Worm (Caenorhabditis elegans) whole organism, L4 larva: ENCODE data around the gene F40E12.1.

ENCODE experiments used
- F10B5.3 ChIP-seq: sonication (generic microtip); optimal IDR thresholded peaks from 2 replicates; lab custom pipeline; 2016; ENCODE audit warnings: mild to moderate bottlenecking, missing genetic modification characterization, missing compliant biosample characterization
- Y105C5A.15 ChIP-seq: fragments of 200-800 bp; sonication (Bioruptor generic); IDR thresholded peaks from 2 replicates; pipeline ENCODE4 v1.3.6; 2022; ENCODE audit warnings: missing genetic modification characterization, missing compliant biosample characterization
- Y5F2A.4 ChIP-seq: fragments of 200-800 bp; sonication (Bioruptor generic); optimal IDR thresholded peaks from 2 replicates; lab custom pipeline; 2018; ENCODE audit warnings: mild to moderate bottlenecking, missing genetic modification characterization, missing compliant biosample characterization
- ZK337.2 ChIP-seq: fragments of 200-800 bp; sonication (Bioruptor generic); IDR thresholded peaks from 2 replicates; pipeline ENCODE4 v1.3.6; 2022; ENCODE audit warnings: missing genetic modification reagents, missing genetic modification characterization, missing compliant biosample characterization
- aha-1 ChIP-seq: fragments of 150-350 bp; peaks from one replicate; lab custom pipeline; 2014; ENCODE audit warnings: missing biosample characterization, missing genetic modification characterization
- ceh-28 ChIP-seq: fragments of 150-350 bp; optimal IDR thresholded peaks from 2 replicates; lab custom pipeline; 2014; ENCODE audit warnings: missing biosample characterization, missing genetic modification reagents, missing genetic modification characterization
- ceh-82 ChIP-seq: sonication (generic microtip); optimal IDR thresholded peaks from 2 replicates; lab custom pipeline; 2017; ENCODE audit warnings: missing biosample characterization, missing genetic modification characterization
- cey-2 ChIP-seq: sonication (generic microtip); optimal IDR thresholded peaks from 3 replicates; lab custom pipeline; 2017; ENCODE audit warnings: missing genetic modification characterization, mild to moderate bottlenecking, missing compliant biosample characterization, antibody characterized with exemption, borderline replicate concordance; ENCODE audit not compliant: insufficient read depth
- daf-16 ChIP-seq, 3 experiments: sonication (generic microtip); optimal IDR thresholded peaks; 2 replicates each; lab custom pipeline; 2016 to 2017; ENCODE audit warnings: missing genetic modification characterization in 3 of 3, missing genetic modification reagents in 3 of 3, mild to moderate bottlenecking in 2 of 3, missing compliant biosample characterization in 2 of 3, missing biosample characterization in 1 of 3, moderate library complexity in 1 of 3
- duxl-1 ChIP-seq: sonication (generic microtip); optimal IDR thresholded peaks from 2 replicates; lab custom pipeline; 2016; ENCODE audit warnings: mild to moderate bottlenecking, missing genetic modification characterization, moderate library complexity, missing compliant biosample characterization; ENCODE audit not compliant: poor library complexity
- dve-1 ChIP-seq: sonication (generic microtip); optimal IDR thresholded peaks from 2 replicates; lab custom pipeline; 2017; ENCODE audit warnings: antibody characterized with exemption, mild to moderate bottlenecking, missing genetic modification characterization, missing compliant biosample characterization; ENCODE audit not compliant: insufficient read depth
- fos-1 ChIP-seq: fragments of 150-350 bp; optimal IDR thresholded peaks from 2 replicates; lab custom pipeline; 2014; ENCODE audit warnings: missing biosample characterization, missing genetic modification characterization
- hif-1 ChIP-seq, 2 experiments: sonication (generic microtip); optimal IDR thresholded peaks; 2 replicates each; lab custom pipeline; 2016 to 2017; ENCODE audit warnings: missing compliant biosample characterization in 2 of 2, missing genetic modification characterization in 2 of 2, missing genetic modification reagents in 2 of 2, missing genotype in 2 of 2, mild to moderate bottlenecking in 1 of 2
- hlh-30 ChIP-seq: sonication (generic microtip); optimal IDR thresholded peaks from 2 replicates; lab custom pipeline; 2017; ENCODE audit warnings: antibody characterized with exemption, mild to moderate bottlenecking, missing genetic modification characterization, missing compliant biosample characterization; ENCODE audit not compliant: insufficient read depth
- lin-13 ChIP-seq: fragments of 150-350 bp; optimal IDR thresholded peaks from 2 replicates; lab custom pipeline; 2014; ENCODE audit warnings: missing biosample characterization, missing genetic modification reagents, missing genetic modification characterization
- madf-9 ChIP-seq: fragments of 200-800 bp; sonication (Bioruptor generic); conservative IDR thresholded peaks from 2 replicates; pipeline ENCODE4 v1.3.6; 2022; ENCODE audit warnings: missing genetic modification reagents, missing genetic modification characterization, missing compliant biosample characterization
- mes-2 ChIP-seq: sonication (generic microtip); optimal IDR thresholded peaks from 2 replicates; lab custom pipeline; 2016; ENCODE audit warnings: missing genotype, mild to moderate bottlenecking, missing genetic modification characterization, missing compliant biosample characterization; ENCODE audit not compliant: poor library complexity, severe bottlenecking
- mxl-2 ChIP-seq: fragments of 200-800 bp; sonication (Bioruptor generic); conservative IDR thresholded peaks from 2 replicates; pipeline ENCODE4 v1.3.6; 2022; ENCODE audit warnings: missing genetic modification reagents, missing genetic modification characterization, missing compliant biosample characterization
- nhr-111 ChIP-seq: fragments of 200-800 bp; sonication (Bioruptor generic); optimal IDR thresholded peaks from 2 replicates; lab custom pipeline; 2018; ENCODE audit warnings: mild to moderate bottlenecking, missing genetic modification characterization, missing compliant biosample characterization
- nhr-76 ChIP-seq: fragments of 150-350 bp; optimal IDR thresholded peaks from 2 replicates; lab custom pipeline; 2014; ENCODE audit warnings: missing biosample characterization, missing genetic modification characterization
- pqm-1 ChIP-seq: sonication (generic microtip); optimal IDR thresholded peaks from 2 replicates; lab custom pipeline; 2017; ENCODE audit warnings: missing biosample characterization, missing genetic modification characterization
- rbr-2 ChIP-seq: sonication (generic microtip); optimal IDR thresholded peaks from 2 replicates; lab custom pipeline; 2016; ENCODE audit warnings: missing genotype, missing genetic modification characterization, missing compliant biosample characterization
- saeg-2 ChIP-seq: fragments of 200-800 bp; sonication (Bioruptor generic); IDR thresholded peaks from 2 replicates; pipeline ENCODE4 v1.3.6; 2022; ENCODE audit warnings: missing genetic modification reagents, missing genetic modification characterization, missing compliant biosample characterization
- sdz-12 ChIP-seq: fragments of 200-800 bp; sonication (Bioruptor generic); optimal IDR thresholded peaks from 2 replicates; lab custom pipeline; 2018; ENCODE audit warnings: mild to moderate bottlenecking, missing genetic modification characterization, missing compliant biosample characterization
- zip-2 ChIP-seq: fragments of 150-350 bp; optimal IDR thresholded peaks from 2 replicates; lab custom pipeline; 2014; ENCODE audit warnings: missing biosample characterization, missing genetic modification characterization

The F40E12.1 gene

DNA sequence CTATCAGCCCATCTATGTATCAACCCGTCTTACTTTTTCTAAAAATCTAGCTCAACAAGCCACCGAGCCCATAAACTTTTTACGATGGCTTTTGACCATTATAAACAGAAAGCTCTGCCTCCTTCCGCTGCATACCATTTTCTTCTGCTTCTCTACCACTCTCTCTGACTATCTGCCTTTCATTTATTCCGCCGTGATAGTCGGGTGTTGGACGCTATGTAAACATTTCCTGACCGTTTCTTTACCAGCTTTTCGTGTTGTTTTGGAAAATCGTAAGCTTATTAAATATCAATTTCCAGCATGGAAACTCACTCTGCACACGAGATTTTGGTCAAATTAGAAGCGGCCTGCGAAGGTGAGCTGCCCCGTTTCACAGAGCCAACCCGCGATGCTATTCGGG is at the start of gene F40E12.1:
Gene F40E12.1 (plus strand): TSS at position 301 of the 400 bp plus-strand sequence.
- no peak for TF ChIP-seq ceh-82 (tag; lab: Kevin White, UChicago)
- no peak for TF ChIP-seq mxl-2
- TF ChIP-seq rbr-2 (tag; lab: Kevin White, UChicago): no peak

DNA sequence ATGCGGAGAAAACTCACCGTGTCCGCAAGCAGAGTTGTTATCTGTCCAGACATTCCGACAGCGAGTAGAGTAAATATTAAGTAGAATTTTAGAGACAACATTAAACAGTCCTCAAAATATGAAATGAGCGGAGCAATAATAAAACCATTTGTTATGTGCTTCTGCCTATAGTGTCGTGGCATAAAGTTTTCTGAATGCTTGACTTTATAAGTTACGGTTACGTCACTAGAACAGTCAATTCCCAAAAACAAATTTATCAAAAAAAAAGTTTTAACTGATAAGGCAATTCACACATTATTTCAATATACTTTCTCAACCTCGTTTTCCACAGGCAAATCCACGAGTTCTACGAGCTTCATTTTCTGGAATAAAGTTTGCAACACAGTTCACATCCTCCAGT is 48.5 kb upstream of the F40E12.1 start, which contains the start of gene clec-127:
Gene clec-127 (minus strand): TSS at position 101 of the 400 bp plus-strand sequence.
- TF ChIP-seq Y105C5A.15 (GFP tag; lab: Robert Waterston, UW): no peak
- no peak for TF ChIP-seq daf-16 (GFP tag; optimal IDR thresholded peaks at IDR 0.05; lab: Kevin White, UChicago)
- TF ChIP-seq daf-16 (tag; optimal IDR thresholded peaks at IDR 0.05; lab: Kevin White, UChicago): peak; percentile 22
- TF ChIP-seq, all 104 proteins: peak for 1

ce11 chrII:3570927-3571538 is 46.6 kb upstream of the F40E12.1 start, which contains the start of the genes clec-128 and clec-129:
TSS of gene clec-128 (minus strand) at chrII:3571027.
TSS of gene clec-129 (plus strand) at chrII:3571488.
- peak; percentile 51 for TF ChIP-seq aha-1
- no peak for TF ChIP-seq lin-13 (GFP tag; lab: Kevin White, UChicago)
- TF ChIP-seq F10B5.3 (tag; lab: Kevin White, UChicago): no peak

DNA sequence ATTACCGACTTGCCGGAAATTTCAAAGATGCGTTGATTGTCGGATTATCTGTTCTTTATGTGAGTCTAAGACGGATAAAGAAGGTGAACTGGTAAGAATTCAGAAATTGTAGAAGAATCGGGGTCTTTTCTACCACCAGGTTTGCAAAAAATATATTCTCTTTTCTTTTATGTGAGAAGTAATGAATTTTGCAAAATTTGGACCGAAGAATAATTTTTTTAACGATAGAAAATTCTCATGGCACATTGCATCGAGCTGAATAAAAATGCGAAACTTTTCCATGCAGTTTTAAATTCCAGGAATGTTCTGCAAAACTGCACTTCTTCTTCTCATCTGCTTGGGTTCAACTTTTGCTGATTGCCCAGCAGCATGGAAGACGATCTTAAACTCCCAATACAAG is 44.4 kb upstream of the F40E12.1 start, which contains the start of gene clec-130:
Gene clec-130 (plus strand): TSS at position 301 of the 400 bp plus-strand sequence.
- TF ChIP-seq madf-9 (GFP tag; lab: Robert Waterston, UW): no peak
- TF ChIP-seq ZK337.2 (GFP tag; lab: Robert Waterston, UW): no peak
- TF ChIP-seq nhr-76 (tag; lab: Kevin White, UChicago): no peak
- TF ChIP-seq sdz-12 (GFP tag; lab: Kevin White, UChicago): no peak
- TF ChIP-seq cey-2 (tag; lab: Kevin White, UChicago): no peak
- TF ChIP-seq ceh-82 (tag; lab: Kevin White, UChicago): no peak
- TF ChIP-seq ceh-28 (tag; lab: Kevin White, UChicago): no peak
- no peak for TF ChIP-seq duxl-1
- TF ChIP-seq fos-1 (tag; lab: Kevin White, UChicago): no peak

ce11 chrII:3576742-3577141 is 40.9 kb upstream of the F40E12.1 start, which contains the start of gene clec-132:
TSS of gene clec-132 (plus strand) at chrII:3577042.
- no peak for TF ChIP-seq saeg-2
- no peak for TF ChIP-seq hif-1 (tag; optimal IDR thresholded peaks at IDR 0.05; lab: Kevin White, UChicago)
- TF ChIP-seq zip-2: no peak
- no peak for TF ChIP-seq nhr-111
- no peak for TF ChIP-seq mes-2 (tag; lab: Kevin White, UChicago)
- no peak for TF ChIP-seq dve-1 (tag; lab: Kevin White, UChicago)
- TF ChIP-seq hlh-30 (tag; lab: Kevin White, UChicago): no peak

ce11 chrII:3578121-3578520 is 39.5 kb upstream of the F40E12.1 start, which contains the start of gene clec-133:
TSS of gene clec-133 (plus strand) at chrII:3578421.
- TF ChIP-seq Y5F2A.4 (GFP tag; lab: Kevin White, UChicago): no peak

DNA sequence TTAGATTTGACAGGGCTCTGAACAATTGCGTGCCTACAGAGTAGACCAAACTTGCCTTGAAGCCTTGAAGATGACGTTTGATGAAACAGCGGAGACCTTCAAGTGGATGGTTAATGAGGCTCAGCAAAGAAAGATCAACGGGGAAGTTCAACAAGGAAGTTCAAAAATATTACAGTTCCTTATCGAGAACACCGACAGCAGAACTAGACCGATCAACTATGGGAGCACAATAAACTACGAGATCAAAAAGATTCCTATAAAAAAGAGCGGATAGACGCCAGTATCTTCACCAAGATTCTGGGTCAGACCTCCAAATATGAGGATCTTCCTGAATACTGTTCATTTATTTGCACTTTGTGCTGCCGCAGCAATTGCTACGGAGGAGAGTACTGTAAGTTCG is 37.8 kb upstream of the F40E12.1 start, which contains the start of gene clec-134:
Gene clec-134 (plus strand): TSS at position 301 of the 400 bp plus-strand sequence.
- TF ChIP-seq aha-1 (peak; percentile 35), pqm-1 (tag; lab: Kevin White, UChicago) (no peak)
